Fruit fly (Drosophila melanogaster): ENCODE data around the gene Nuf2.

Nuf2 gene

dm6 chr2L:7033100-7033675, 32.4 kb downstream of the Nuf2 start (continued):
- TF ChIP-seq Dek (tag; optimal IDR thresholded peaks at IDR 0.05) (peak; percentile 18), CG9609 (GFP tag; optimal IDR thresholded peaks at IDR 0.05) (no peak), fu2 (GFP tag; optimal IDR thresholded peaks at IDR 0.05) (no peak), vfl (GFP tag; optimal IDR thresholded peaks at IDR 0.05) (no peak), fd96Cb (tag; optimal IDR thresholded peaks at IDR 0.05) (no peak), aop (GFP tag; IDR thresholded peaks at IDR 0.05) (no peak), Hmr (GFP tag; optimal IDR thresholded peaks at IDR 0.05) (no peak), CG17612 (GFP tag; IDR thresholded peaks at IDR 0.05) (no peak), zfh2 (GFP tag; optimal IDR thresholded peaks at IDR 0.05) (peak; percentile 1), CG10274 (GFP tag; optimal IDR thresholded peaks at IDR 0.05) (no peak), Mad (GFP tag; optimal IDR thresholded peaks at IDR 0.05) (no peak), CG5953 (GFP tag; IDR thresholded peaks at IDR 0.05) (no peak), CG2129 (GFP tag; IDR thresholded peaks at IDR 0.05; ENCODE audit: partially characterized antibody) (no peak), jumu (GFP tag; optimal IDR thresholded peaks at IDR 0.05) (peak; percentile 40), dati (GFP tag; IDR thresholded peaks at IDR 0.05) (no peak), nerfin-1 (tag; optimal IDR thresholded peaks at IDR 0.05) (no peak), Tbp (GFP tag; optimal IDR thresholded peaks at IDR 0.05) (no peak), Nf-YB (GFP tag; optimal IDR thresholded peaks at IDR 0.05) (no peak), Rfx (GFP tag; IDR thresholded peaks at IDR 0.05) (peak; percentile 62), CG18619 (GFP tag; optimal IDR thresholded peaks at IDR 0.05) (no peak), Spps (tag; optimal IDR thresholded peaks at IDR 0.05) (no peak), CoRest (tag; optimal IDR thresholded peaks at IDR 0.05) (no peak), CG12219 (GFP tag; optimal IDR thresholded peaks at IDR 0.05) (no peak), wek (GFP tag; optimal IDR thresholded peaks at IDR 0.05) (peak; percentile 41), CG34224 (GFP tag; IDR thresholded peaks at IDR 0.05; ENCODE audit: partially characterized antibody) (no peak), sd (tag; optimal IDR thresholded peaks at IDR 0.05) (peak; percentile 47), Antp (GFP tag; optimal IDR thresholded peaks at IDR 0.05) (peak; percentile 50), NFAT (GFP tag; IDR thresholded peaks at IDR 0.05) (peak; percentile 28; the same call in 1 of the 2 replicates), zen2 (GFP tag; IDR thresholded peaks at IDR 0.05; ENCODE audit: partially characterized antibody) (no peak; the same call in 2 of the 3 replicates), lov (optimal IDR thresholded peaks at IDR 0.05) (no peak), lov (GFP tag; IDR thresholded peaks at IDR 0.05) (0 out of 3 replicates have a peak, but pooled peaks have one; percentile 12), cg (GFP tag; optimal IDR thresholded peaks at IDR 0.05) (peak; percentile 97), CG13287 (GFP tag; IDR thresholded peaks at IDR 0.05; ENCODE audit: partially characterized antibody) (no peak), CG12769 (tag; optimal IDR thresholded peaks at IDR 0.05) (peak; percentile 46), bcd (GFP tag; optimal IDR thresholded peaks at IDR 0.05) (no peak), CG33557 (GFP tag; optimal IDR thresholded peaks at IDR 0.05) (no peak), chinmo (GFP tag; IDR thresholded peaks at IDR 0.05; ENCODE audit: partially characterized antibody) (peak; percentile 92), Meics (GFP tag; optimal IDR thresholded peaks at IDR 0.05) (peak; percentile 53), tna (GFP tag; IDR thresholded peaks at IDR 0.05; ENCODE audit: partially characterized antibody) (no peak), Abd-B (GFP tag; optimal IDR thresholded peaks at IDR 0.05) (no peak), jing (GFP tag; optimal IDR thresholded peaks at IDR 0.05) (no peak), emc (GFP tag; optimal IDR thresholded peaks at IDR 0.05) (no peak), CG7745 (tag; optimal IDR thresholded peaks at IDR 0.05) (no peak), Myb (GFP tag; optimal IDR thresholded peaks at IDR 0.05) (no peak), tin (GFP tag; optimal IDR thresholded peaks at IDR 0.05) (no peak), CG7271 (tag; optimal IDR thresholded peaks at IDR 0.05) (no peak), CG1602 (GFP tag; optimal IDR thresholded peaks at IDR 0.05) (no peak), danr (GFP tag; IDR thresholded peaks at IDR 0.05) (no peak), slou (GFP tag; optimal IDR thresholded peaks at IDR 0.05) (no peak), Side (GFP tag; optimal IDR thresholded peaks at IDR 0.05) (peak; percentile 15)

Data from whole organism, embryonic.